Worm (Caenorhabditis elegans) whole organism, L4 larva: ENCODE measurements around the gene B0303.4.

Source experiments
- T20F7.1 ChIP-seq: fragments of 200-800 bp; sonication (Bioruptor generic); optimal IDR thresholded peaks from 2 replicates; lab custom pipeline; 2018; ENCODE audit warnings: mild to moderate bottlenecking, missing genetic modification characterization, missing compliant biosample characterization
- ZK546.5 ChIP-seq, 2 experiments: sonication (generic microtip); optimal IDR thresholded peaks; 2 replicates each; lab custom pipeline; 2017; ENCODE audit warnings: missing biosample characterization in 2 of 2, missing genetic modification characterization in 2 of 2
- aly-2 ChIP-seq: sonication (generic microtip); optimal IDR thresholded peaks from 2 replicates; lab custom pipeline; 2018; ENCODE audit warnings: missing biosample characterization, missing genetic modification characterization
- ceh-82 ChIP-seq: sonication (generic microtip); optimal IDR thresholded peaks from 2 replicates; lab custom pipeline; 2017; ENCODE audit warnings: missing biosample characterization, missing genetic modification characterization
- fkh-10 ChIP-seq: fragments of 150-350 bp; optimal IDR thresholded peaks from 2 replicates; lab custom pipeline; 2014; ENCODE audit warnings: missing biosample characterization, missing genetic modification reagents, missing genetic modification characterization
- lin-13 ChIP-seq: fragments of 150-350 bp; optimal IDR thresholded peaks from 2 replicates; lab custom pipeline; 2014; ENCODE audit warnings: missing biosample characterization, missing genetic modification reagents, missing genetic modification characterization
- nhr-11 ChIP-seq: fragments of 150-350 bp; optimal IDR thresholded peaks from 2 replicates; lab custom pipeline; 2014; ENCODE audit warnings: missing biosample characterization, missing genetic modification characterization
- nhr-28 ChIP-seq: fragments of 150-350 bp; optimal IDR thresholded peaks from 2 replicates; lab custom pipeline; 2014; ENCODE audit warnings: missing biosample characterization, missing genetic modification characterization
- unc-130 ChIP-seq: sonication (generic microtip); optimal IDR thresholded peaks from 2 replicates; lab custom pipeline; 2016; ENCODE audit warnings: missing genetic modification reagents, missing genetic modification characterization, missing compliant biosample characterization
- unc-62 ChIP-seq, 3 experiments: fragments of 150-350 bp in 1 of 3; sonication (generic microtip); optimal IDR thresholded peaks in 2 of 3; peaks in 1 of 3; 1 replicate in 1 of 3; 2 replicates in 2 of 3; lab custom pipeline; 2014 to 2017; ENCODE audit warnings: missing biosample characterization in 3 of 3, missing genetic modification characterization in 3 of 3, missing genetic modification reagents in 3 of 3, missing genotype in 1 of 3
- zag-1 ChIP-seq: fragments of 150-350 bp; optimal IDR thresholded peaks from 2 replicates; lab custom pipeline; 2014; ENCODE audit warnings: missing biosample characterization, missing genetic modification characterization

- no peak for TF ChIP-seq nhr-28 (tag; lab: Kevin White, UChicago)
- TF ChIP-seq ZK546.5 (tag; optimal IDR thresholded peaks at IDR 0.05; lab: Kevin White, UChicago) = no peak
- no peak for TF ChIP-seq unc-62 (GFP tag; optimal IDR thresholded peaks at IDR 0.05 in 1 of 2; lab: Kevin White, UChicago)
- TF ChIP-seq unc-62 (tag; optimal IDR thresholded peaks at IDR 0.05; lab: Kevin White, UChicago) = no peak
- TF ChIP-seq unc-130 (GFP tag; lab: Kevin White, UChicago) = no peak
- TF ChIP-seq ceh-82 (tag; lab: Kevin White, UChicago) = no peak
- TF ChIP-seq nhr-11 (tag; lab: Kevin White, UChicago) = no peak
- TF ChIP-seq fkh-10 (GFP tag; lab: Kevin White, UChicago) = no peak
- no peak for TF ChIP-seq aly-2
- no peak for TF ChIP-seq lin-13 (GFP tag; lab: Kevin White, UChicago)
- no peak for TF ChIP-seq zag-1
- TF ChIP-seq T20F7.1 = no peak
Measured at ce11 chrIII:8704765-8705164, 15.1 kb downstream of the B0303.4 start, which contains the start of gene B0303.16.
